Worm (Caenorhabditis elegans) whole organism, L3 larva: ENCODE results near the gene C37E2.3.

Source experiments
- ceh-82 ChIP-seq: fragments of 150-350 bp; optimal IDR thresholded peaks from 2 replicates; lab custom pipeline; 2014; ENCODE audit warnings: missing biosample characterization, missing genetic modification characterization
- ceh-9 ChIP-seq: sonication (generic microtip); optimal IDR thresholded peaks from 2 replicates; lab custom pipeline; 2018; ENCODE audit warnings: missing biosample characterization, missing genetic modification characterization
- fkh-10 ChIP-seq: sonication (generic microtip); optimal IDR thresholded peaks from 2 replicates; lab custom pipeline; 2017; ENCODE audit warnings: missing biosample characterization, missing genetic modification reagents, missing genetic modification characterization
- mdl-1 ChIP-seq: fragments of 150-350 bp; optimal IDR thresholded peaks from 2 replicates; lab custom pipeline; 2014; ENCODE audit warnings: missing biosample characterization, missing genetic modification characterization
- nhr-12 ChIP-seq: fragments of 150-350 bp; optimal IDR thresholded peaks from 2 replicates; lab custom pipeline; 2014; ENCODE audit warnings: missing biosample characterization, missing genetic modification characterization
- nhr-25 ChIP-seq: sonication (generic microtip); optimal IDR thresholded peaks from 2 replicates; lab custom pipeline; 2017; ENCODE audit warnings: missing biosample characterization, missing genetic modification characterization
- nhr-77 ChIP-seq: fragments of 150-350 bp; optimal IDR thresholded peaks from 2 replicates; lab custom pipeline; 2014; ENCODE audit warnings: missing biosample characterization, missing genetic modification characterization
- snpc-4 ChIP-seq: fragments of 150-350 bp; optimal IDR thresholded peaks from 2 replicates; lab custom pipeline; 2014; ENCODE audit warnings: missing biosample characterization, missing genetic modification characterization
- unc-62 ChIP-seq: fragments of 150-350 bp; sonication (generic microtip); optimal IDR thresholded peaks from 4 replicates; lab custom pipeline; 2014; ENCODE audit warnings: missing biosample characterization, missing genetic modification reagents, missing genetic modification characterization
- zag-1 ChIP-seq: fragments of 150-350 bp; optimal IDR thresholded peaks from 2 replicates; lab custom pipeline; 2014; ENCODE audit warnings: missing biosample characterization, missing genetic modification characterization
- ztf-11 ChIP-seq: fragments of 150-350 bp; optimal IDR thresholded peaks from 2 replicates; lab custom pipeline; 2014; ENCODE audit warnings: missing biosample characterization, missing genetic modification characterization

ce11 chrX:14145634-14146033 is 34.6 kb upstream of the C37E2.3 start:
- TF ChIP-seq nhr-12 (tag; lab: Kevin White, UChicago): no peak
- no peak for TF ChIP-seq nhr-25
- TF ChIP-seq ztf-11 (tag; lab: Kevin White, UChicago): no peak
- TF ChIP-seq ceh-9 (tag; lab: Kevin White, UChicago): no peak
- no peak for TF ChIP-seq unc-62
- TF ChIP-seq ceh-82 (tag; lab: Kevin White, UChicago): no peak
- no peak for TF ChIP-seq nhr-77 (tag; lab: Kevin White, UChicago)
- TF ChIP-seq fkh-10: no peak
- no peak for TF ChIP-seq snpc-4 (tag; lab: Kevin White, UChicago)
- no peak for TF ChIP-seq zag-1 (tag; lab: Kevin White, UChicago)
- TF ChIP-seq mdl-1: no peak
